Fruit fly (Drosophila melanogaster): ENCODE results near the gene CG6678.

The CG6678 gene

dm6 chr3R:21922674-21923323 lies 36.0 kb downstream of the CG6678 start:
- no peak for TF ChIP-seq Oaz (GFP tag; IDR thresholded peaks at IDR 0.05)
- TF ChIP-seq bsh (GFP tag; optimal IDR thresholded peaks at IDR 0.05), result peak in 1 of 2 experiments; percentile 46
- TF ChIP-seq trem (tag; optimal IDR thresholded peaks at IDR 0.05), result no peak
- TF ChIP-seq nom (GFP tag; optimal IDR thresholded peaks at IDR 0.05), result peak; percentile 65
- TF ChIP-seq CG9609 (GFP tag; optimal IDR thresholded peaks at IDR 0.05), result no peak
- no peak for TF ChIP-seq her (GFP tag; optimal IDR thresholded peaks at IDR 0.05)

dm6 chr3R:21923742-21924141 lies 36.9 kb downstream of the CG6678 start:
- TF ChIP-seq CG43689 (GFP tag; IDR thresholded peaks at IDR 0.05) (no peak), Ssrp (tag; optimal IDR thresholded peaks at IDR 0.05) (no peak), crp (GFP tag; optimal IDR thresholded peaks at IDR 0.05) (no peak), CG1529 (GFP tag; optimal IDR thresholded peaks at IDR 0.05) (no peak), ab (GFP tag; optimal IDR thresholded peaks at IDR 0.05) (no peak), scrt (GFP tag; optimal IDR thresholded peaks at IDR 0.05) (no peak), Sox100B (GFP tag; optimal IDR thresholded peaks at IDR 0.05) (no peak), CG12769 (tag; optimal IDR thresholded peaks at IDR 0.05) (no peak), CG12391 (tag; optimal IDR thresholded peaks at IDR 0.05) (no peak)

DNA sequence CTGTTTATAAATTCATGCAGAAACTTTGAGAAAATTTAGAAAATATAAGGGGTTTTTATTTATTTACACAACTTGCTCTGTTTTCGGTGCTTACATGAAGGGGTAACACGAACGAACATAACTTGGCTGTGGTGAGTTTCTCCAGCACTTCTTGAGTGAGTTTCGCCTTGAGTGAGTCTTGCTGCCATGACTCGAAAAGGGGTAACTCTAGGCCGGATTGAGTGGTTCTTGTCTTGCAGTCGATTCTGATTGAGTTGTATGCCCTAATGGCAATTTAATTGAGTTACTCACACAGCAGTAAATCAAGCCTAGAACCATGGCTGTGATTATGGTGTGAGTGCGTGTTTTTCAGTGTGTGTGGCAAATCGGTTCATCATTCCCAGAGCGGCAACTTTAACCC lies 41.4 kb downstream of the CG6678 start:
- TF ChIP-seq CG6272 (GFP tag; IDR thresholded peaks at IDR 0.05) (no peak), z (GFP tag; IDR thresholded peaks at IDR 0.05) (peak; percentile 94)

DNA sequence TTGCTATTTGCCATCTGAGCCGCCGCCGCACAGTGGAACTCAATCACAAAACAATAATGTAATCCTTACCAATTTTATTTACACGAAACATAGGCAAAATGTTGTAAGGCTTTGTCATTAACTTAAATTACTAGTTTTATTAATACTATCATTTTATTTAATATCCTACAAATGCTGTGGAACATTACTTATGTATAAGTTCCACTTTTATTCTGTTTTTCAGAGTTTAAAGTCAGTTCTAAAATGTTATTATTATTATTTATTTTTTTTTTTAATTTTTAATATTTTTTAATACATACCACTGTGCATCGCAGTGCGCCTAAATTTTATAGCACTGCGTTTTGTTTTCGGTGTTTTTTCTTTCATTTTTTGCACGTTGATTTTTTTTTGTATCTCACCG lies 44.5 kb downstream of the CG6678 start:
- TF ChIP-seq Drgx (GFP tag; IDR thresholded peaks at IDR 0.05), result peak; percentile 73
- peak; percentile 53 for TF ChIP-seq CG11504 (tag; optimal IDR thresholded peaks at IDR 0.05)
- no peak for TF ChIP-seq nau (GFP tag; optimal IDR thresholded peaks at IDR 0.05)
- TF ChIP-seq tna (GFP tag; IDR thresholded peaks at IDR 0.05; ENCODE audit: partially characterized antibody), result no peak
- no peak for TF ChIP-seq B-H1 (GFP tag; IDR thresholded peaks at IDR 0.05)
- no peak for TF ChIP-seq Elba2 (GFP tag; optimal IDR thresholded peaks at IDR 0.05)
- 0 out of 2 replicates have a peak, but pooled peaks have one; percentile 3 for TF ChIP-seq ap (GFP tag; IDR thresholded peaks at IDR 0.05)
- TF ChIP-seq hth (optimal IDR thresholded peaks at IDR 0.05), result no peak
- TF ChIP-seq Atf-2 (GFP tag; optimal IDR thresholded peaks at IDR 0.05), result no peak
- peak; percentile 4 for TF ChIP-seq dmrt99B (tag; optimal IDR thresholded peaks at IDR 0.05)
- TF ChIP-seq HLH3B (GFP tag; IDR thresholded peaks at IDR 0.05), result no peak
- peak; percentile 16 for TF ChIP-seq sens (GFP tag)
- TF ChIP-seq zfh1 (GFP tag; IDR thresholded peaks at IDR 0.05), result no peak
- no peak for TF ChIP-seq GATAe (GFP tag; conservative IDR thresholded peaks at IDR 0.05)
- TF ChIP-seq grn (GFP tag; optimal IDR thresholded peaks at IDR 0.05), result no peak
- TF ChIP-seq CG12219 (GFP tag; optimal IDR thresholded peaks at IDR 0.05), result no peak
- TF ChIP-seq Nf-YC (tag; optimal IDR thresholded peaks at IDR 0.05), result no peak
- TF ChIP-seq Hr51 (GFP tag; optimal IDR thresholded peaks at IDR 0.05), result peak in 1 of 2 experiments; percentile 64
- peak; percentile 32 for TF ChIP-seq CG15269 (tag; optimal IDR thresholded peaks at IDR 0.05)
- TF ChIP-seq Oli (tag; optimal IDR thresholded peaks at IDR 0.05), result peak; percentile 34
- TF ChIP-seq CG11247 (GFP tag; IDR thresholded peaks at IDR 0.05), result no peak
- TF ChIP-seq CG8290 (GFP tag; optimal IDR thresholded peaks at IDR 0.05), result no peak
- TF ChIP-seq CG8290 (tag; optimal IDR thresholded peaks at IDR 0.05), result no peak
- no peak for TF ChIP-seq Hey (tag; optimal IDR thresholded peaks at IDR 0.05)
- TF ChIP-seq CG6689 (GFP tag; IDR thresholded peaks at IDR 0.05), result 0 out of 2 replicates have a peak, but pooled peaks have one; percentile 19
- peak; percentile 18 for TF ChIP-seq CG7839 (tag; optimal IDR thresholded peaks at IDR 0.05)
- TF ChIP-seq Sox102F (GFP tag; optimal IDR thresholded peaks at IDR 0.05), result peak; percentile 38
- peak; percentile 40; the same call in 1 of the 2 replicates for TF ChIP-seq Ptx1 (GFP tag; IDR thresholded peaks at IDR 0.05)
- TF ChIP-seq gem (tag; optimal IDR thresholded peaks at IDR 0.05), result peak; percentile 28
